Worm (Caenorhabditis elegans): ENCODE measurements around the gene C27H6.9.

C27H6.9 gene

DNA sequence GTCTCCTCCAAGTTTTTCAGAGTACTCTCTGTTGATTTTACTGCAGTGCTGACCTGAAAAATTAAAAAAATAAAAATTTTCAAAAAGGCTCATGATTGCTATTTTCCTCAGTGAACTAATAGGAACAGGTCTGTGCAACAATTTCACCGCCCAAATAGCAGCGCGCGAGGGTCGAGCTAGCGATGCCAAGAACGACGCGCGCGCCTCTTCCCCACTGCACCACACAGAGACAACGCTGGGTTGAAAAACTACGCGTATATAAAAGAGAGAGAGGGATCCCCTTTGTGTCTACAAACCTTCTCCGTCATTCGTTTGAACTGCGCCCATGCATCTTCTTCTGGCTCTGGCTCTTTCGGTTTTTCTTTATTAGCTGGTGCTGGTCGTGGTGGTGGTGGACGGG is 12.5 kb upstream of the C27H6.9 start (continued):
- TF ChIP-seq zag-1 (tag; optimal IDR thresholded peaks at IDR 0.05) (no peak), snpc-1.2 (GFP tag; IDR thresholded peaks at IDR 0.05) (peak; percentile 93), lim-7 (GFP tag; IDR thresholded peaks at IDR 0.05) (peak; percentile 99), skn-1 (tag; optimal IDR thresholded peaks at IDR 0.05) (no peak), spr-1 (tag; optimal IDR thresholded peaks at IDR 0.05) (peak; percentile 88), zip-2 (tag; optimal IDR thresholded peaks at IDR 0.05) (peak; percentile 57), snpc-4 (tag; optimal IDR thresholded peaks at IDR 0.05) (no peak), hlh-30 (tag; optimal IDR thresholded peaks at IDR 0.05; ENCODE audit: insufficient read depth) (peak; percentile 62), vab-7 (GFP tag; IDR thresholded peaks at IDR 0.05) (peak; percentile 98), ZK337.2 (GFP tag; IDR thresholded peaks at IDR 0.05) (peak; percentile 59; the same call in 1 of the 2 replicates), hlh-11 (tag; optimal IDR thresholded peaks at IDR 0.05) (peak; percentile 69), mep-1 (tag; optimal IDR thresholded peaks at IDR 0.05) (peak; percentile 76), nhr-111 (GFP tag; optimal IDR thresholded peaks at IDR 0.05) (peak; percentile 94), D1046.2 (GFP tag; IDR thresholded peaks at IDR 0.05) (peak; percentile 90), F49E8.2 (tag; optimal IDR thresholded peaks at IDR 0.05; ENCODE audit: borderline replicate concordance) (peak; percentile 83), F37D6.2 (tag; optimal IDR thresholded peaks at IDR 0.05) (peak; percentile 79), unc-62 (GFP tag; optimal IDR thresholded peaks at IDR 0.05 in 1 of 2) (no peak), unc-62 (tag; optimal IDR thresholded peaks at IDR 0.05) (no peak), ceh-28 (tag; optimal IDR thresholded peaks at IDR 0.05) (no peak), Y5F2A.4 (GFP tag; optimal IDR thresholded peaks at IDR 0.05) (peak; percentile 92), nhr-41 (GFP tag; IDR thresholded peaks at IDR 0.05) (peak; percentile 98), daf-12 (tag; optimal IDR thresholded peaks at IDR 0.05) (no peak), daf-8 (GFP tag; IDR thresholded peaks at IDR 0.05) (peak; percentile 67; the same call in 1 of the 2 replicates), mdl-1 (tag; optimal IDR thresholded peaks at IDR 0.05) (no peak), lin-15B (tag; optimal IDR thresholded peaks at IDR 0.05) (no peak), R02D3.7 (tag; optimal IDR thresholded peaks at IDR 0.05) (no peak), mdt-29 (GFP tag; IDR thresholded peaks at IDR 0.05) (peak; percentile 74; the same call in 1 of the 2 replicates), rbr-2 (tag; optimal IDR thresholded peaks at IDR 0.05) (peak; percentile 82), nhr-25 (tag; optimal IDR thresholded peaks at IDR 0.05; ENCODE audit: borderline replicate concordance, insufficient read depth) (no peak), lin-39 (tag; optimal IDR thresholded peaks at IDR 0.05) (no peak), lin-1 (GFP tag; IDR thresholded peaks at IDR 0.05) (peak; percentile 94), Y75B8A.6 (GFP tag; IDR thresholded peaks at IDR 0.05) (peak; percentile 87; the same call in 1 of the 2 replicates), madf-5 (GFP tag; IDR thresholded peaks at IDR 0.05) (peak; percentile 89 to 97), fos-1 (tag; optimal IDR thresholded peaks at IDR 0.05) (no peak), gei-8 (GFP tag; optimal IDR thresholded peaks at IDR 0.05) (peak; percentile 95), set-16 (GFP tag; IDR thresholded peaks at IDR 0.05) (peak; percentile 73), lin-38 (GFP tag; IDR thresholded peaks at IDR 0.05) (peak; percentile 87), arid-1 (GFP tag; conservative IDR thresholded peaks at IDR 0.05) (peak; percentile 92), nhr-11 (tag; optimal IDR thresholded peaks at IDR 0.05) (no peak), dpl-1 (GFP tag; optimal IDR thresholded peaks at IDR 0.05) (peak; percentile 27), mxl-3 (GFP tag; optimal IDR thresholded peaks at IDR 0.05) (peak; percentile 71), ztf-7 (tag; optimal IDR thresholded peaks at IDR 0.05) (peak; percentile 66), dmd-6 (GFP tag; IDR thresholded peaks at IDR 0.05) (peak; percentile 69), dmd-9 (GFP tag; IDR thresholded peaks at IDR 0.05) (no peak; the same call in 1 of the 2 replicates), zfp-2 (tag; optimal IDR thresholded peaks at IDR 0.05) (peak; percentile 47), hmg-1.1 (GFP tag; IDR thresholded peaks at IDR 0.05) (peak; percentile 93), pha-4 (GFP tag; IDR thresholded peaks at IDR 0.05) (peak; percentile 96), pha-4 (tag; optimal IDR thresholded peaks at IDR 0.05) (no peak), daf-19 (GFP tag; conservative IDR thresholded peaks at IDR 0.05) (peak; percentile 86), F26F4.8 (GFP tag; conservative IDR thresholded peaks at IDR 0.05) (peak; percentile 99), sdz-12 (GFP tag; optimal IDR thresholded peaks at IDR 0.05) (no peak), madf-9 (GFP tag; conservative IDR thresholded peaks at IDR 0.05) (peak; percentile 83)

Measured in whole organism, L4 larva.